Worm (Caenorhabditis elegans) whole organism, mixed stage, embryonic: ENCODE results near the gene emc-1.

Source experiments
- ceh-83 ChIP-seq: fragments of 200-800 bp; sonication (Bioruptor generic); optimal IDR thresholded peaks from 2 replicates; lab custom pipeline; 2018; ENCODE audit warnings: mild to moderate bottlenecking, missing genetic modification characterization, missing compliant biosample characterization
- ces-1 ChIP-seq: fragments of 150-350 bp; optimal IDR thresholded peaks from 2 replicates; lab custom pipeline; 2014; ENCODE audit warnings: missing biosample characterization, missing genetic modification reagents, missing genetic modification characterization
- cnd-1 ChIP-seq: fragments of 200-800 bp; sonication (Bioruptor generic); optimal IDR thresholded peaks from 2 replicates; lab custom pipeline; 2018; ENCODE audit warnings: mild to moderate bottlenecking, missing genetic modification characterization, missing compliant biosample characterization
- elt-3 ChIP-seq: fragments of 150-350 bp; optimal IDR thresholded peaks from 2 replicates; lab custom pipeline; 2014; ENCODE audit warnings: missing biosample characterization, missing genetic modification characterization
- ham-2 ChIP-seq: fragments of 200-800 bp; sonication (Bioruptor generic); optimal IDR thresholded peaks from 2 replicates; lab custom pipeline; 2018; ENCODE audit warnings: mild to moderate bottlenecking, missing genetic modification characterization, missing compliant biosample characterization
- lsy-2 ChIP-seq: fragments of 150-350 bp; optimal IDR thresholded peaks from 2 replicates; lab custom pipeline; 2014; ENCODE audit warnings: missing biosample characterization, missing genetic modification characterization
- mab-5 ChIP-seq: fragments of 150-350 bp; optimal IDR thresholded peaks from 2 replicates; lab custom pipeline; 2014; ENCODE audit warnings: missing biosample characterization, missing genetic modification characterization
- nhr-12 ChIP-seq: fragments of 150-350 bp; optimal IDR thresholded peaks from 2 replicates; lab custom pipeline; 2014; ENCODE audit warnings: missing biosample characterization, missing genetic modification characterization
- nhr-76 ChIP-seq: sonication (generic microtip); optimal IDR thresholded peaks from 2 replicates; lab custom pipeline; 2017; ENCODE audit warnings: missing biosample characterization, missing genetic modification characterization
- pha-4 ChIP-seq: fragments of 150-350 bp; optimal IDR thresholded peaks from 2 replicates; lab custom pipeline; 2018; ENCODE audit warnings: missing biosample characterization, missing genetic modification reagents, missing genetic modification characterization
- snpc-4 ChIP-seq: fragments of 150-350 bp; optimal IDR thresholded peaks from 2 replicates; lab custom pipeline; 2014; ENCODE audit warnings: missing biosample characterization, missing genetic modification characterization
- tbx-8 ChIP-seq: fragments of 200-800 bp; sonication (Bioruptor generic); optimal IDR thresholded peaks from 2 replicates; lab custom pipeline; 2018; ENCODE audit warnings: mild to moderate bottlenecking, missing genetic modification characterization, moderate library complexity, missing compliant biosample characterization

DNA sequence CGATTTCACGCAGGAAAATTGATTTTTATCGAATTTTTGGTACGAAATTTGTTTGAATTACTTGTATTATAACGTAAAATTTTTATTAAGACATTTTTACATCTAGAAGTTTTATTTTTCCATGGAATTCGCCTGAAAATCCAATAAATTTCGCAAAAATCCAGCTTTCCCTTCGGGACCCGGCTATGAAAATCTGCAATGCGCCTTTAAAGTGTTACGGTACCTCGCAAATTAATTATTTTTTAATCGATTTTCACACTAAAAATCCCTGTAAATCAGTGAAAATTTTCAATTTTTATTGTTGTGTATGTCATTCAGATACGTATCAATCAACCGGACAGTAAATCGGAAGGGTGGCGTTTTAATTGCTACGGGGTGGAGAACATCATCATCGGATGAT lies 829 bp upstream of the emc-1 start:
- TF ChIP-seq snpc-4 (tag; lab: Kevin White, UChicago), result no peak
- no peak for TF ChIP-seq tbx-8 (GFP tag; lab: Kevin White, UChicago)
- no peak for TF ChIP-seq pha-4 (tag; lab: Kevin White, UChicago)
- no peak for TF ChIP-seq ham-2 (GFP tag; lab: Kevin White, UChicago)
- no peak for TF ChIP-seq ces-1 (GFP tag; lab: Kevin White, UChicago)
- TF ChIP-seq nhr-76 (tag; lab: Kevin White, UChicago), result no peak
- TF ChIP-seq lsy-2 (tag; lab: Kevin White, UChicago), result no peak
- no peak for TF ChIP-seq mab-5 (tag; lab: Kevin White, UChicago)
- TF ChIP-seq nhr-12 (tag; lab: Kevin White, UChicago), result no peak
- no peak for TF ChIP-seq elt-3 (tag; lab: Kevin White, UChicago)
- no peak for TF ChIP-seq ceh-83
- no peak for TF ChIP-seq cnd-1 (tag; lab: Kevin White, UChicago)
